Fruit fly (Drosophila melanogaster) whole organism, wandering third instar larva: ENCODE measurements around the gene mid.

ENCODE experiments used
- Abd-B ChIP-seq: fragments of >200 bp; optimal IDR thresholded peaks from 2 replicates; lab custom pipeline; 2017; ENCODE audit warnings: missing biosample characterization, missing genetic modification characterization
- CG32264 ChIP-seq: fragments of 200-800 bp; sonication (Bioruptor generic); optimal IDR thresholded peaks from 2 replicates; lab custom pipeline; 2016; ENCODE audit warnings: missing biosample characterization, missing genetic modification characterization
- CG9705 ChIP-seq: fragments of 200-800 bp; sonication (Bioruptor generic); optimal IDR thresholded peaks from 2 replicates; lab custom pipeline; 2018; ENCODE audit warnings: missing biosample characterization, mild to moderate bottlenecking, missing genetic modification characterization
- CrebA ChIP-seq: fragments of 200-800 bp; sonication (Bioruptor generic); optimal IDR thresholded peaks from 2 replicates; lab custom pipeline; 2016; ENCODE audit warnings: missing biosample characterization, mild to moderate bottlenecking, missing genetic modification characterization, borderline replicate concordance
- Dfd ChIP-seq: fragments of >200 bp; optimal IDR thresholded peaks from 2 replicates; lab custom pipeline; 2017; ENCODE audit warnings: missing biosample characterization, missing genetic modification characterization
- Dif ChIP-seq: fragments of 200-275, 200-300 bp; sonication (Bioruptor generic); optimal IDR thresholded peaks from 2 replicates; lab custom pipeline; 2018; ENCODE audit warnings: missing biosample characterization, missing genetic modification characterization; ENCODE audit not compliant: partially characterized antibody
- GATAd ChIP-seq: sonication (Bioruptor generic); optimal IDR thresholded peaks from 2 replicates; lab custom pipeline; 2016; ENCODE audit warnings: missing biosample characterization, missing genetic modification characterization
- HLH106 ChIP-seq: fragments of 200-800 bp; optimal IDR thresholded peaks from 3 replicates; lab custom pipeline; 2019; ENCODE audit warnings: missing biosample characterization, mild to moderate bottlenecking, missing genetic modification characterization, moderate library complexity
- Hnf4 ChIP-seq: fragments of 200-800 bp; sonication (Bioruptor generic); optimal IDR thresholded peaks from 2 replicates; lab custom pipeline; 2016; ENCODE audit warnings: missing biosample characterization, mild to moderate bottlenecking, missing genetic modification characterization
- Hr78 ChIP-seq: fragments of >200 bp; optimal IDR thresholded peaks from 2 replicates; lab custom pipeline; 2017; ENCODE audit warnings: missing biosample characterization, missing genetic modification characterization
- Hr83 ChIP-seq: fragments of 200-300 bp; sonication (Bioruptor generic); optimal IDR thresholded peaks from 2 replicates; lab custom pipeline; 2016; ENCODE audit warnings: missing biosample characterization, mild to moderate bottlenecking, missing genetic modification characterization, moderate library complexity; ENCODE audit not compliant: poor library complexity, severe bottlenecking
- Jra ChIP-seq: sonication (Bioruptor generic); optimal IDR thresholded peaks from 2 replicates; lab custom pipeline; 2016; ENCODE audit warnings: missing biosample characterization, missing genetic modification characterization
- Mio ChIP-seq: sonication (Bioruptor generic); optimal IDR thresholded peaks from 2 replicates; lab custom pipeline; 2016; ENCODE audit warnings: missing biosample characterization, missing genetic modification characterization
- Myc ChIP-seq: fragments of >200 bp; optimal IDR thresholded peaks from 2 replicates; lab custom pipeline; 2017
- OdsH ChIP-seq: fragments of 200-800 bp; sonication (Bioruptor generic); optimal IDR thresholded peaks from 2 replicates; lab custom pipeline; 2016; ENCODE audit warnings: missing biosample characterization, mild to moderate bottlenecking, missing genetic modification characterization
- Rel ChIP-seq, 2 experiments: fragments of 200-800 bp; sonication (Bioruptor generic) in 1 of 2; optimal IDR thresholded peaks; 2 replicates in 1 of 2; 3 replicates in 1 of 2; lab custom pipeline; 2016 to 2019; ENCODE audit warnings: mild to moderate bottlenecking in 2 of 2, missing biosample characterization in 2 of 2, missing genetic modification characterization in 2 of 2, moderate library complexity in 1 of 2
- Sp1 ChIP-seq: fragments of 200-800 bp; sonication (Bioruptor generic); optimal IDR thresholded peaks from 3 replicates; lab custom pipeline; 2019; ENCODE audit warnings: missing biosample characterization, mild to moderate bottlenecking, missing genetic modification characterization, moderate library complexity
- Vsx2 ChIP-seq: fragments of 200-300, 225-300 bp; sonication (Bioruptor generic); optimal IDR thresholded peaks from 2 replicates; lab custom pipeline; 2018; ENCODE audit warnings: missing biosample characterization, missing genetic modification characterization; ENCODE audit not compliant: partially characterized antibody
- br ChIP-seq: fragments of 200-800 bp; sonication (Bioruptor generic); optimal IDR thresholded peaks from 2 replicates; lab custom pipeline; 2016; ENCODE audit warnings: missing biosample characterization, missing genetic modification characterization
- dl ChIP-seq, 2 experiments: fragments of 175-275, 200-275 bp in 1 of 2; fragments of 200-275 bp in 1 of 2; sonication (Bioruptor generic); optimal IDR thresholded peaks; lab custom pipeline; 2018; ENCODE audit warnings: mild to moderate bottlenecking in 2 of 2, missing biosample characterization in 2 of 2, missing genetic modification characterization in 2 of 2, moderate library complexity in 2 of 2; ENCODE audit not compliant: partially characterized antibody in 2 of 2, insufficient read depth in 1 of 2
- dmrt93B ChIP-seq: fragments of 200-800 bp; sonication (Bioruptor generic); optimal IDR thresholded peaks from 2 replicates; lab custom pipeline; 2018; ENCODE audit warnings: missing biosample characterization, mild to moderate bottlenecking, missing genetic modification characterization
- ey ChIP-seq: fragments of 200-800 bp; sonication (Bioruptor generic); optimal IDR thresholded peaks from 2 replicates; lab custom pipeline; 2016; ENCODE audit warnings: missing biosample characterization, missing genetic modification characterization
- foxo ChIP-seq, 2 experiments: fragments of 200-800 bp; sonication (Bioruptor generic); optimal IDR thresholded peaks; 2 replicates in 1 of 2; 3 replicates in 1 of 2; lab custom pipeline; 2016 to 2017; ENCODE audit warnings: missing biosample characterization in 2 of 2, missing genetic modification characterization in 2 of 2
- fru ChIP-seq: fragments of 200-800 bp; sonication (Bioruptor generic); optimal IDR thresholded peaks from 3 replicates; lab custom pipeline; 2016; ENCODE audit warnings: missing biosample characterization, mild to moderate bottlenecking, missing genetic modification characterization
- h ChIP-seq: fragments of 200-800 bp; sonication (Bioruptor generic); optimal IDR thresholded peaks from 3 replicates; lab custom pipeline; 2016; ENCODE audit warnings: missing biosample characterization, mild to moderate bottlenecking, missing genetic modification characterization
- jim ChIP-seq: fragments of 175-275, 200-325 bp; sonication (Bioruptor generic); optimal IDR thresholded peaks from 2 replicates; lab custom pipeline; 2016; ENCODE audit warnings: missing biosample characterization, mild to moderate bottlenecking, missing genetic modification characterization
- lola ChIP-seq: fragments of >200 bp; optimal IDR thresholded peaks from 2 replicates; lab custom pipeline; 2017; ENCODE audit warnings: missing biosample characterization, missing genetic modification characterization
- rgr ChIP-seq: fragments of 200-800 bp; sonication (Bioruptor generic); optimal IDR thresholded peaks from 3 replicates; lab custom pipeline; 2016; ENCODE audit warnings: missing biosample characterization, mild to moderate bottlenecking, missing genetic modification characterization
- sage ChIP-seq: fragments of 200-800 bp; sonication (Bioruptor generic); optimal IDR thresholded peaks from 2 replicates; lab custom pipeline; 2016; ENCODE audit warnings: missing biosample characterization, mild to moderate bottlenecking, missing genetic modification characterization
- sv ChIP-seq: fragments of 200-800 bp; sonication (Bioruptor generic); optimal IDR thresholded peaks from 3 replicates; lab custom pipeline; 2016; ENCODE audit warnings: missing biosample characterization, missing genetic modification characterization
- tai ChIP-seq: sonication (Bioruptor generic); optimal IDR thresholded peaks from 2 replicates; lab custom pipeline; 2016; ENCODE audit warnings: missing biosample characterization, missing genetic modification characterization
- usp ChIP-seq: fragments of >200 bp; optimal IDR thresholded peaks from 2 replicates; lab custom pipeline; 2017; ENCODE audit warnings: missing biosample characterization, missing genetic modification characterization
- woc ChIP-seq: sonication (Bioruptor generic); optimal IDR thresholded peaks from 2 replicates; lab custom pipeline; 2016; ENCODE audit warnings: missing biosample characterization, mild to moderate bottlenecking, missing genetic modification characterization

mid gene

dm6 chr2L:5429756-5430155 lies 31.7 kb upstream of the mid start:
- TF ChIP-seq CG32264 (GFP tag; lab: Kevin White, UChicago) (no peak), sv (GFP tag; lab: Kevin White, UChicago) (no peak), dmrt93B (GFP tag; lab: Kevin White, UChicago) (no peak), lola (no peak), Hr83 (no peak), dl (GFP tag; optimal IDR thresholded peaks at IDR 0.05; lab: Kevin White, UChicago; ENCODE audit: insufficient read depth in 1 of 2, partially characterized antibody in 2 of 2) (no peak), Hr78 (GFP tag; lab: Kevin White, UChicago) (no peak), Vsx2 (GFP tag; lab: Kevin White, UChicago) (no peak), sage (GFP tag; lab: Kevin White, UChicago) (no peak), Dif (GFP tag; lab: Kevin White, UChicago) (no peak), OdsH (GFP tag; lab: Kevin White, UChicago) (no peak), Abd-B (GFP tag; lab: Kevin White, UChicago) (no peak), Jra (no peak), rgr (GFP tag; lab: Kevin White, UChicago) (no peak), HLH106 (no peak), woc (GFP tag; lab: Kevin White, UChicago) (no peak), CrebA (GFP tag; lab: Kevin White, UChicago) (no peak)

DNA sequence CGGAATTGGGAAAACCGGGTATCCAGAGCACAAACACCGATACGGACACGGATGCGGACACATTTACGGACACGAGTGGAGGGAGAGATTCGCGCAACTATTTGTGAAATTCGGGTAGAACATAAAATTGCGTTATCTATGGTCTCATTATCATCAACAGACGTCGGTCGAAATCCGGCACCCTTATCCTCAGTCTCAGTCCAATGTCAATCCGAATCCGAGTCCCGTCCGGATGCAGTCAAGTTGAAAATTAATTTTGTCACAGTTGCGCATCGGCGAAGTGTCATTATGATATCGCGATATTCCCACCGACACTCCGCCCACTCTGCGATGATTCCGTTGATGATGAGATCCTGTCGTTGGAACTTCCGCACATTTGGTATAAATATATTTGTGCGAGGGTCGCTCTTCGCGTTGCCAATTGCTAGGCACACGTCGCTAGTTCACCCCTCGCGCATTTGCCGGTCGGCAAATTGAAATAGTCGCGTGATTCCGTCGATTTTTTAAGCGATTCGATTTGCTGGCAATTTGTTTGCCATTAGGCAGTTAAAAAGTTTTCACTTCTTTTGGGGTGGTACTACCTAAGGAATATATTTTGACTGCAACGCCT lies 29.3 kb upstream of the mid start:
- no peak for TF ChIP-seq Sp1 (GFP tag; lab: Kevin White, UChicago)
- no peak for TF ChIP-seq Dif (GFP tag; lab: Kevin White, UChicago)
- no peak for TF ChIP-seq rgr (GFP tag; lab: Kevin White, UChicago)
- TF ChIP-seq Vsx2 (GFP tag; lab: Kevin White, UChicago), result no peak
- no peak for TF ChIP-seq fru (GFP tag; lab: Kevin White, UChicago)
- TF ChIP-seq Myc (lab: Kevin White, UChicago), result no peak

DNA sequence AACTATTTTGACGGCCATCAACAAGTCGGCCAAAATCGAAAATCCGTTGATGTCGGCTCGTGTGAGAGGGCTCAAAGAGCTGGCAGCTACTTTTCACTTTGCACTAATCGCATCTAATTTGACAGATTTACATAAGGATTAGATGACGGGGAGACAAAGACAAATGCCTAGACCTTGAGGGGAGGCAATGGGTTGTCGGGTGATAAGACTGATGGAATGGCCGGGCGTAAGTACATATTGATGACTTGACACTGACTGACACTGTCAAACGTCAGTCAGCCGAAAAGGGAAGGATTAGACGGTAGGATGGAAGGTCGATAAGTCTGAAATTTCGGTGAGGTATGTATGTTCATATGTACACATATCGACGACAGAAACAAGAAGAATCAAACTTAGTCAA lies 28.6 kb upstream of the mid start:
- TF ChIP-seq sage (GFP tag; lab: Kevin White, UChicago) (no peak), HLH106 (no peak), sv (GFP tag; lab: Kevin White, UChicago) (no peak), rgr (GFP tag; lab: Kevin White, UChicago) (no peak), Hnf4 (no peak), Mio (no peak), CG9705 (GFP tag; lab: Kevin White, UChicago) (no peak), Dfd (GFP tag; lab: Kevin White, UChicago) (no peak), CG32264 (GFP tag; lab: Kevin White, UChicago) (no peak), fru (GFP tag; lab: Kevin White, UChicago) (no peak), GATAd (no peak), foxo (GFP tag; optimal IDR thresholded peaks at IDR 0.05; lab: Kevin White, UChicago) (no peak), Rel (GFP tag; optimal IDR thresholded peaks at IDR 0.05; lab: Kevin White, UChicago) (no peak), Rel (tag; optimal IDR thresholded peaks at IDR 0.05; lab: Kevin White, UChicago) (no peak)

dm6 chr2L:5433403-5434023 lies 27.9 kb upstream of the mid start:
- TF ChIP-seq h (GFP tag; lab: Kevin White, UChicago), result peak; percentile 8
- TF ChIP-seq br (GFP tag; lab: Kevin White, UChicago), result no peak

dm6 chr2L:5434298-5434697 lies 27.1 kb upstream of the mid start:
- TF ChIP-seq usp (GFP tag; lab: Kevin White, UChicago) (no peak), lola (no peak), Mio (no peak), Dfd (GFP tag; lab: Kevin White, UChicago) (no peak), h (GFP tag; lab: Kevin White, UChicago) (peak; percentile 15), Hr78 (GFP tag; lab: Kevin White, UChicago) (no peak), ey (no peak), tai (GFP tag; lab: Kevin White, UChicago) (no peak), GATAd (no peak), jim (no peak), sage (GFP tag; lab: Kevin White, UChicago) (no peak), OdsH (GFP tag; lab: Kevin White, UChicago) (no peak), sv (GFP tag; lab: Kevin White, UChicago) (no peak), Jra (no peak), woc (GFP tag; lab: Kevin White, UChicago) (no peak), rgr (GFP tag; lab: Kevin White, UChicago) (no peak), Sp1 (GFP tag; lab: Kevin White, UChicago) (peak; percentile 15)
- TF ChIP-seq, all 38 proteins: peak for 2
